Worm (Caenorhabditis elegans) whole organism, L1 larva: Measurements from ENCODE around the gene nspg-1.

ENCODE experiments used
- hlh-4 ChIP-seq: sonication (generic microtip); optimal IDR thresholded peaks from 2 replicates; lab custom pipeline; 2016; ENCODE audit warnings: mild to moderate bottlenecking, missing genetic modification characterization, missing compliant biosample characterization
- lin-13 ChIP-seq: fragments of 150-350 bp; optimal IDR thresholded peaks from 2 replicates; lab custom pipeline; 2014; ENCODE audit warnings: missing biosample characterization, missing genetic modification reagents, missing genetic modification characterization
- lin-39 ChIP-seq: fragments of 150-350 bp; optimal IDR thresholded peaks from 2 replicates; lab custom pipeline; 2014; ENCODE audit warnings: missing biosample characterization, missing genetic modification reagents, missing genetic modification characterization
- mdl-1 ChIP-seq, 2 experiments: fragments of 150-350 bp; optimal IDR thresholded peaks; 2 replicates each; lab custom pipeline; 2014 to 2017; ENCODE audit warnings: missing biosample characterization in 2 of 2, missing genetic modification characterization in 2 of 2, inconsistent platforms in 1 of 2
- nhr-12 ChIP-seq: sonication (generic microtip); optimal IDR thresholded peaks from 2 replicates; lab custom pipeline; 2017; ENCODE audit warnings: missing biosample characterization, missing genetic modification characterization
- nhr-76 ChIP-seq: sonication (generic microtip); optimal IDR thresholded peaks from 2 replicates; lab custom pipeline; 2017; ENCODE audit warnings: missing biosample characterization, missing genetic modification characterization
- pqm-1 ChIP-seq: sonication (generic microtip); optimal IDR thresholded peaks from 3 replicates; lab custom pipeline; 2017; ENCODE audit warnings: missing biosample characterization, missing genetic modification characterization
- tbx-2 ChIP-seq: sonication (generic microtip); optimal IDR thresholded peaks from 2 replicates; lab custom pipeline; 2016; ENCODE audit warnings: missing genetic modification characterization, missing compliant biosample characterization
- unc-86 ChIP-seq: sonication (generic microtip); optimal IDR thresholded peaks from 2 replicates; lab custom pipeline; 2016; ENCODE audit warnings: missing genetic modification characterization, missing compliant biosample characterization

DNA sequence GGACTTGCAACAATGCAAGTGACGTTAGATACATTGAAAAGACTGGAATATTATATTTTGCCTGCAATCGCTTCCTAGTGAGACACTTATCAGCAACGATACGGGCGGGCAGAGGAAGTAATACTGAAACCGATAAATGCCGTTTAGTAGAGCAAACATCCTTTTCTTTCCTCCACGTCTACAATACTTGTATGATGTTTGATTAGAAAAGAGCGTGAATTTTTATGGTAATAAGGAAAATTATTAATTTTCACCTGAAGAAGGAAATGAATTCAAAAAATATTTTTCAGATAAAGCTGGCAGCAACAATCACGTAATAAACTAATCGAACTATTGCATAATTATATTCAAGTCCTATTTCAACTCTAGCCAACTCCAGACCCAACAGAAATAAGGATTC lies 13.1 kb downstream of the nspg-1 start, which contains the start of gene C44H9.7:
- TF ChIP-seq tbx-2 (no peak), lin-39 (no peak), nhr-76 (tag; lab: Kevin White, UChicago) (no peak), lin-13 (GFP tag; lab: Kevin White, UChicago) (no peak), nhr-12 (tag; lab: Kevin White, UChicago) (no peak), unc-86 (no peak), mdl-1 (tag; optimal IDR thresholded peaks at IDR 0.05; lab: Kevin White, UChicago) (no peak), hlh-4 (tag; lab: Kevin White, UChicago) (no peak), pqm-1 (tag; lab: Kevin White, UChicago) (no peak)
